Fruit fly (Drosophila melanogaster): ENCODE results near the gene Bap111.

DNA sequence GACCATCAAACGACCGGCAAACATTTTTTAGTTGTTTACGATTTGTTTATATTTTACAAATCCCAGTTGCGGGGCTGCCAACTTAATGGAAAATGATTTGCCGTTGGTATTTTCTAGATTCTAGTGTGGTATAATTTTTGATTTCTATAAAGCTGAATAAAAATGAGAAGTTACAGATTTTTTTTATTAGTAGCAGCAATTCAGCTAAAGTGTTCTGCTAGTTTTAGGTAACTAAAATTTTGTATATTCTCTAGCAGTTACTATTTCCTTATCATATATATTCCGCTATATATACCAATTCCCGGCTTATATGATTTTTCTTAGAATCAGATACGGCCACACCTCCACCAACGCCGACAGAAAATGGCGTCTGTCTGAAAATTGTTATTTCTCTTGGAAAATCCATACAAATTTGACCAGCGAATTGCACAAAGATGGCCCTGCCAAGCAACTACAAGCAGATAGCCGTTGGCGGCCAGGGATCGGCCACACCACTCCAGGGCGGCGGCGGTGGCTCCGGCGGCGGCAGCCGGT is at the start of gene Bap111, which contains the start of gene fh:
- TF ChIP-seq CTCF (optimal IDR thresholded peaks at IDR 0.05) (no peak), CG8478 (optimal IDR thresholded peaks at IDR 0.05) (no peak)

All from S2 (cell line).